Fruit fly (Drosophila melanogaster) whole organism, prepupa: ENCODE results near the gene CG5245.

Experiments
- Blimp-1 ChIP-seq: fragments of 200-800 bp; sonication (Bioruptor generic); optimal IDR thresholded peaks from 3 replicates; lab custom pipeline; 2017; ENCODE audit warnings: missing biosample characterization, missing genetic modification characterization, mild to moderate bottlenecking, moderate library complexity, missing genetic modification reagents
- CG11294 ChIP-seq: fragments of 200-800 bp; sonication (Bioruptor generic); IDR thresholded peaks from 2 replicates; pipeline ENCODE4 v1.3.6; 2022; ENCODE audit warnings: missing biosample characterization, missing genetic modification characterization
- CG11762 ChIP-seq: fragments of 200-800 bp; sonication (Bioruptor generic); optimal IDR thresholded peaks from 3 replicates; lab custom pipeline; 2016; ENCODE audit warnings: missing biosample characterization, missing genetic modification characterization; ENCODE audit not compliant: insufficient read depth
- CG11902 ChIP-seq: fragments of 200-800 bp; sonication (Bioruptor generic); optimal IDR thresholded peaks from 3 replicates; lab custom pipeline; 2016; ENCODE audit warnings: missing biosample characterization, missing genetic modification characterization
- CG15336 ChIP-seq: fragments of 200-800 bp; sonication (Bioruptor generic); IDR thresholded peaks from 2 replicates; pipeline ENCODE4 v1.3.6; 2022; ENCODE audit warnings: missing biosample characterization, missing genetic modification characterization
- CG16779 ChIP-seq: fragments of 200-800 bp; sonication (Bioruptor generic); optimal IDR thresholded peaks from 3 replicates; lab custom pipeline; 2017; ENCODE audit warnings: missing biosample characterization, mild to moderate bottlenecking, missing genetic modification characterization
- CG3032 ChIP-seq: fragments of 200-800 bp; optimal IDR thresholded peaks from 2 replicates; lab custom pipeline; 2019; ENCODE audit warnings: missing biosample characterization, mild to moderate bottlenecking, missing genetic modification characterization, moderate library complexity
- CG31627 ChIP-seq: fragments of 200-800 bp; sonication (Bioruptor generic); optimal IDR thresholded peaks from 3 replicates; lab custom pipeline; 2016; ENCODE audit warnings: missing biosample characterization, missing genetic modification characterization
- CG3919 ChIP-seq: fragments of 200-800 bp; sonication (Bioruptor generic); optimal IDR thresholded peaks from 3 replicates; lab custom pipeline; 2016; ENCODE audit warnings: missing biosample characterization, missing genetic modification characterization
- CG4318 ChIP-seq: fragments of 200-800 bp; sonication (Bioruptor generic); optimal IDR thresholded peaks from 3 replicates; lab custom pipeline; 2017; ENCODE audit warnings: missing biosample characterization, mild to moderate bottlenecking, missing genetic modification characterization
- CG6163 ChIP-seq: fragments of 200-800 bp; sonication (Bioruptor generic); IDR thresholded peaks from 3 replicates; pipeline ENCODE4 v1.3.6; 2022; ENCODE audit warnings: missing biosample characterization, missing genetic modification characterization
- CG6276 ChIP-seq: fragments of 200-800 bp; sonication (Bioruptor generic); optimal IDR thresholded peaks from 2 replicates; lab custom pipeline; 2017; ENCODE audit warnings: missing biosample characterization, mild to moderate bottlenecking, missing genetic modification characterization
- CG6792 ChIP-seq: fragments of 200-800 bp; sonication (Bioruptor generic); optimal IDR thresholded peaks from 3 replicates; lab custom pipeline; 2016; ENCODE audit warnings: missing biosample characterization, missing genetic modification characterization
- CG6808 ChIP-seq: fragments of 200-800 bp; sonication (Bioruptor generic); optimal IDR thresholded peaks from 3 replicates; lab custom pipeline; 2017; ENCODE audit warnings: missing biosample characterization, missing genetic modification characterization, mild to moderate bottlenecking, moderate library complexity, missing genetic modification reagents
- CG6854 ChIP-seq: fragments of 200-800 bp; sonication (Bioruptor generic); optimal IDR thresholded peaks from 2 replicates; lab custom pipeline; 2017; ENCODE audit warnings: missing biosample characterization, mild to moderate bottlenecking, missing genetic modification characterization
- CG8119 ChIP-seq: fragments of 200-800 bp; sonication (Bioruptor generic); IDR thresholded peaks from 3 replicates; pipeline ENCODE4 v1.3.6; 2022; ENCODE audit warnings: missing biosample characterization, missing genetic modification characterization
- CG8319 ChIP-seq: fragments of 200-800 bp; sonication (Bioruptor generic); optimal IDR thresholded peaks from 3 replicates; lab custom pipeline; 2016; ENCODE audit warnings: missing biosample characterization, missing genetic modification characterization
- CG8632 ChIP-seq: fragments of 200-800 bp; sonication (Bioruptor generic); optimal IDR thresholded peaks from 3 replicates; lab custom pipeline; 2016; ENCODE audit warnings: missing biosample characterization, missing genetic modification characterization
- Eip75B ChIP-seq: fragments of 200-800 bp; sonication (Bioruptor generic); optimal IDR thresholded peaks from 3 replicates; lab custom pipeline; 2016; ENCODE audit warnings: missing biosample characterization, missing genetic modification characterization
- Eip78C ChIP-seq: fragments of 200-800 bp; sonication (Bioruptor generic); peaks from one replicate; lab custom pipeline; 2016; ENCODE audit warnings: missing biosample characterization, missing genetic modification characterization
- Eip93F ChIP-seq: fragments of 200-800 bp; sonication (Bioruptor generic); optimal IDR thresholded peaks from 2 replicates; lab custom pipeline; 2016; ENCODE audit warnings: missing biosample characterization, mild to moderate bottlenecking, missing genetic modification characterization
- Ets21C ChIP-seq: fragments of 200-800 bp; sonication (Bioruptor generic); optimal IDR thresholded peaks from 3 replicates; lab custom pipeline; 2016; ENCODE audit warnings: missing biosample characterization, missing genetic modification characterization
- Ets96B ChIP-seq: fragments of 200-800 bp; optimal IDR thresholded peaks from 2 replicates; lab custom pipeline; 2019; ENCODE audit warnings: missing biosample characterization, mild to moderate bottlenecking, missing genetic modification characterization, moderate library complexity
- Gug ChIP-seq: fragments of 200-800 bp; sonication (Bioruptor generic); IDR thresholded peaks from 2 replicates; pipeline ENCODE4 v1.3.6; 2022; ENCODE audit warnings: missing biosample characterization, missing genetic modification characterization
- Hr38 ChIP-seq: sonication (Bioruptor generic); optimal IDR thresholded peaks from 2 replicates; lab custom pipeline; 2016; ENCODE audit warnings: missing biosample characterization, missing genetic modification characterization
- Hr39 ChIP-seq: fragments of 200-800 bp; sonication (Bioruptor generic); optimal IDR thresholded peaks from 2 replicates; lab custom pipeline; 2016; ENCODE audit warnings: missing biosample characterization, missing genetic modification characterization
- Met ChIP-seq: fragments of 200-800 bp; sonication (Bioruptor generic); optimal IDR thresholded peaks from 3 replicates; lab custom pipeline; 2016; ENCODE audit warnings: missing biosample characterization, missing genetic modification characterization
- Smox ChIP-seq: fragments of 200-800 bp; sonication (Bioruptor generic); optimal IDR thresholded peaks from 3 replicates; lab custom pipeline; 2016; ENCODE audit warnings: missing biosample characterization, missing genetic modification characterization
- Sox102F ChIP-seq: fragments of 200-800 bp; sonication (Bioruptor generic); optimal IDR thresholded peaks from 2 replicates; lab custom pipeline; 2016; ENCODE audit warnings: missing biosample characterization, mild to moderate bottlenecking, missing genetic modification characterization
- Sox15 ChIP-seq: fragments of 200-800 bp; sonication (Bioruptor generic); optimal IDR thresholded peaks from 3 replicates; lab custom pipeline; 2016; ENCODE audit warnings: missing biosample characterization, missing genetic modification characterization
- achi ChIP-seq: fragments of 200-800 bp; sonication (Bioruptor generic); optimal IDR thresholded peaks from 3 replicates; lab custom pipeline; 2016; ENCODE audit warnings: missing biosample characterization, missing genetic modification characterization
- acj6 ChIP-seq: fragments of 200-800 bp; sonication (Bioruptor generic); optimal IDR thresholded peaks from 3 replicates; lab custom pipeline; 2016; ENCODE audit warnings: missing biosample characterization, missing genetic modification characterization
- dac ChIP-seq: fragments of 200-800 bp; sonication (Bioruptor generic); optimal IDR thresholded peaks from 2 replicates; lab custom pipeline; 2017; ENCODE audit warnings: missing biosample characterization, mild to moderate bottlenecking, missing genetic modification characterization
- eg ChIP-seq: fragments of 200-800 bp; sonication (Bioruptor generic); IDR thresholded peaks from 3 replicates; pipeline ENCODE4 v1.3.6; 2022; ENCODE audit warnings: missing biosample characterization, missing genetic modification characterization
- esn ChIP-seq: fragments of 200-800 bp; sonication (Bioruptor generic); optimal IDR thresholded peaks from 2 replicates; lab custom pipeline; 2016; ENCODE audit warnings: missing biosample characterization, mild to moderate bottlenecking, missing genetic modification characterization, moderate library complexity
- fd59A ChIP-seq: fragments of 200-800 bp; sonication (Bioruptor generic); optimal IDR thresholded peaks from 2 replicates; lab custom pipeline; 2017; ENCODE audit warnings: missing biosample characterization, mild to moderate bottlenecking, missing genetic modification characterization, missing genetic modification reagents
- fd85E ChIP-seq: fragments of 200-800 bp; sonication (Bioruptor generic); optimal IDR thresholded peaks from 3 replicates; lab custom pipeline; 2016; ENCODE audit warnings: missing biosample characterization, missing genetic modification characterization
- fkh ChIP-seq: fragments of 200-800 bp; sonication (Bioruptor generic); optimal IDR thresholded peaks from 3 replicates; lab custom pipeline; 2017; ENCODE audit warnings: missing biosample characterization, mild to moderate bottlenecking, missing genetic modification characterization, moderate library complexity
- lz ChIP-seq: fragments of 200-800 bp; sonication (Bioruptor generic); optimal IDR thresholded peaks from 3 replicates; lab custom pipeline; 2016; ENCODE audit warnings: missing biosample characterization, missing genetic modification characterization
- net ChIP-seq: fragments of 200-800 bp; sonication (Bioruptor generic); optimal IDR thresholded peaks from 3 replicates; lab custom pipeline; 2016; ENCODE audit warnings: missing biosample characterization, missing genetic modification characterization
- pdm3 ChIP-seq: fragments of 200-800 bp; sonication (Bioruptor generic); optimal IDR thresholded peaks from 3 replicates; lab custom pipeline; 2016; ENCODE audit warnings: missing biosample characterization, missing genetic modification characterization
- salr ChIP-seq, 2 experiments: fragments of 200-800 bp; sonication (Bioruptor generic); optimal IDR thresholded peaks; 3 replicates each; lab custom pipeline; 2016 to 2018; ENCODE audit warnings: missing biosample characterization in 2 of 2, missing genetic modification characterization in 2 of 2, mild to moderate bottlenecking in 1 of 2
- spab ChIP-seq: fragments of 200-800 bp; sonication (Bioruptor generic); optimal IDR thresholded peaks from 2 replicates; lab custom pipeline; 2017; ENCODE audit warnings: missing biosample characterization, mild to moderate bottlenecking, missing genetic modification characterization, missing genetic modification reagents
- ss ChIP-seq, 2 experiments: fragments of 200-800 bp; sonication (Bioruptor generic); optimal IDR thresholded peaks; 2 replicates in 1 of 2; 3 replicates in 1 of 2; lab custom pipeline; 2017 to 2018; ENCODE audit warnings: mild to moderate bottlenecking in 2 of 2, missing biosample characterization in 2 of 2, missing genetic modification characterization in 2 of 2, moderate library complexity in 1 of 2
- svp ChIP-seq: fragments of 200-800 bp; sonication (Bioruptor generic); peaks from one replicate; lab custom pipeline; 2016; ENCODE audit warnings: missing biosample characterization, missing genetic modification characterization
- topi ChIP-seq: fragments of 200-800 bp; sonication (Bioruptor generic); optimal IDR thresholded peaks from 3 replicates; lab custom pipeline; 2016; ENCODE audit warnings: missing biosample characterization, missing genetic modification characterization
- vri ChIP-seq: fragments of 200-800 bp; sonication (Bioruptor generic); optimal IDR thresholded peaks from 3 replicates; lab custom pipeline; 2016; ENCODE audit warnings: missing biosample characterization, mild to moderate bottlenecking, missing genetic modification characterization

Gene CG5245

dm6 chr3R:12448889-12449314 is 19.5 kb downstream of the CG5245 start, which contains the start of gene CG18549 (continued):
- TF ChIP-seq CG11902: peak; percentile 99
- TF ChIP-seq spab (GFP tag; lab: Kevin White, UChicago): peak; percentile 100
- TF ChIP-seq dac (GFP tag; lab: Kevin White, UChicago): peak; percentile 100
- TF ChIP-seq vri (GFP tag; lab: Kevin White, UChicago): peak; percentile 100
- peak; percentile 100 for TF ChIP-seq Gug (GFP tag; lab: Robert Waterston, UW)
- peak; percentile 100 for TF ChIP-seq Smox (GFP tag; lab: Kevin White, UChicago)
- TF ChIP-seq Ets21C (GFP tag; lab: Kevin White, UChicago): peak; percentile 99
- peak; percentile 100 for TF ChIP-seq eg (GFP tag; lab: Robert Waterston, UW)
- TF ChIP-seq CG8632 (GFP tag; lab: Kevin White, UChicago): peak; percentile 100
- TF ChIP-seq net (GFP tag; lab: Kevin White, UChicago): peak; percentile 100
- TF ChIP-seq CG6276: peak; percentile 100
- peak; percentile 100 for TF ChIP-seq esn
- peak; percentile 100 for TF ChIP-seq lz (GFP tag; lab: Kevin White, UChicago)
- TF ChIP-seq CG16779 (tag; lab: Kevin White, UChicago): peak; percentile 99
- TF ChIP-seq fd59A (GFP tag; lab: Kevin White, UChicago): peak; percentile 100
- TF ChIP-seq Eip93F: peak; percentile 100
- TF ChIP-seq achi (GFP tag; lab: Kevin White, UChicago): peak; percentile 99
- TF ChIP-seq CG31627 (GFP tag; lab: Kevin White, UChicago): peak; percentile 100
- TF ChIP-seq Hr39 (GFP tag; lab: Kevin White, UChicago): peak; percentile 100
- TF ChIP-seq Sox102F: peak; percentile 100
- peak; percentile 99 for TF ChIP-seq Blimp-1
- TF ChIP-seq Hr38: peak; percentile 97
- TF ChIP-seq CG4318 (GFP tag; lab: Kevin White, UChicago): peak; percentile 100
- TF ChIP-seq CG6808 (GFP tag; lab: Kevin White, UChicago): peak; percentile 99

dm6 chr3R:12449617-12450242 is 20.4 kb downstream of the CG5245 start:
- TF ChIP-seq CG8319 (no peak), spab (GFP tag; lab: Kevin White, UChicago) (peak; percentile 1), CG6163 (GFP tag; lab: Robert Waterston, UW) (no peak), eg (GFP tag; lab: Robert Waterston, UW) (no peak), CG15336 (GFP tag; lab: Robert Waterston, UW) (no peak), fkh (GFP tag; lab: Kevin White, UChicago) (no peak), Sox15 (GFP tag; lab: Kevin White, UChicago) (no peak), Blimp-1 (no peak), topi (GFP tag; lab: Kevin White, UChicago) (no peak), fd85E (GFP tag; lab: Kevin White, UChicago) (no peak), salr (GFP tag; optimal IDR thresholded peaks at IDR 0.05; lab: Kevin White, UChicago) (no peak), vri (GFP tag; lab: Kevin White, UChicago) (no peak), CG8119 (GFP tag; lab: Robert Waterston, UW) (no peak), CG4318 (GFP tag; lab: Kevin White, UChicago) (no peak), CG31627 (GFP tag; lab: Kevin White, UChicago) (no peak), CG3919 (GFP tag; lab: Kevin White, UChicago) (peak; percentile 21), Eip78C (GFP tag; lab: Kevin White, UChicago) (peak; percentile 52), acj6 (GFP tag; lab: Kevin White, UChicago) (no peak), ss (GFP tag; optimal IDR thresholded peaks at IDR 0.05; lab: Kevin White, UChicago) (peak in 1 of 2 experiments; percentile 44), Met (no peak), CG11294 (no peak), net (GFP tag; lab: Kevin White, UChicago) (peak; percentile 8), dac (GFP tag; lab: Kevin White, UChicago) (no peak), Ets96B (no peak), pdm3 (GFP tag; lab: Kevin White, UChicago) (no peak), Eip75B (GFP tag; lab: Kevin White, UChicago) (no peak), lz (GFP tag; lab: Kevin White, UChicago) (no peak), Ets21C (GFP tag; lab: Kevin White, UChicago) (no peak), CG6854 (GFP tag; lab: Kevin White, UChicago) (peak; percentile 2), CG11762 (GFP tag; lab: Kevin White, UChicago) (no peak), svp (peak; percentile 94), Smox (GFP tag; lab: Kevin White, UChicago) (no peak), CG16779 (tag; lab: Kevin White, UChicago) (no peak), Eip93F (no peak), CG6792 (GFP tag; lab: Kevin White, UChicago) (no peak), CG3032 (tag; lab: Kevin White, UChicago) (no peak), Hr38 (no peak), CG8632 (GFP tag; lab: Kevin White, UChicago) (no peak)
